Fruit fly (Drosophila melanogaster) whole organism, embryonic: ENCODE results near the gene ATP8B.

Source experiments
- BtbVII ChIP-seq: fragments of 200-800 bp; sonication (Bioruptor generic); optimal IDR thresholded peaks from 3 replicates; lab custom pipeline; 2017; ENCODE audit warnings: missing biosample characterization, mild to moderate bottlenecking, missing genetic modification characterization
- CG10431 ChIP-seq: fragments of 200-800 bp; sonication (Bioruptor generic); optimal IDR thresholded peaks from 3 replicates; lab custom pipeline; 2018; ENCODE audit warnings: missing biosample characterization, mild to moderate bottlenecking, missing genetic modification characterization
- CG11093 ChIP-seq: fragments of 200-800 bp; sonication (Bioruptor generic); IDR thresholded peaks from 3 replicates; pipeline ENCODE4 v1.3.6; 2022; ENCODE audit warnings: missing biosample characterization, missing genetic modification characterization
- CG11560 ChIP-seq: fragments of 200-800 bp; sonication (Bioruptor generic); IDR thresholded peaks from 3 replicates; pipeline ENCODE4 v1.3.6; 2022; ENCODE audit warnings: missing biosample characterization, missing genetic modification characterization
- CG1647 ChIP-seq: fragments of 200-800 bp; sonication (Bioruptor generic); optimal IDR thresholded peaks from 3 replicates; lab custom pipeline; 2016; ENCODE audit warnings: missing biosample characterization, missing genetic modification characterization
- CG17359 ChIP-seq: fragments of 200-800 bp; sonication (Bioruptor generic); optimal IDR thresholded peaks from 3 replicates; lab custom pipeline; 2018; ENCODE audit warnings: missing biosample characterization, mild to moderate bottlenecking, missing genetic modification characterization, moderate library complexity
- CG17361 ChIP-seq: fragments of 200-800 bp; sonication (Bioruptor generic); IDR thresholded peaks from 3 replicates; pipeline ENCODE4 v1.3.6; 2022; ENCODE audit warnings: missing biosample characterization, missing genetic modification characterization
- CG34376 ChIP-seq: fragments of 200-800 bp; sonication (Bioruptor generic); optimal IDR thresholded peaks from 2 replicates; lab custom pipeline; 2018; ENCODE audit warnings: missing biosample characterization, mild to moderate bottlenecking, missing genetic modification characterization
- CG3995 ChIP-seq: fragments of 200-800 bp; sonication (Bioruptor generic); optimal IDR thresholded peaks from 3 replicates; lab custom pipeline; 2016; ENCODE audit warnings: missing biosample characterization, missing genetic modification characterization
- CG42726 ChIP-seq: fragments of 200-800 bp; sonication (Bioruptor generic); IDR thresholded peaks from 2 replicates; pipeline ENCODE4 v1.3.6; 2022; ENCODE audit warnings: missing biosample characterization, missing genetic modification characterization; ENCODE audit not compliant: partially characterized antibody
- CG5953 ChIP-seq: fragments of 200-800 bp; sonication (Bioruptor generic); IDR thresholded peaks from 2 replicates; pipeline ENCODE4 v1.3.6; 2022; ENCODE audit warnings: missing biosample characterization, missing genetic modification characterization
- CG7271 ChIP-seq: fragments of 200-800 bp; sonication (Bioruptor generic); optimal IDR thresholded peaks from 2 replicates; lab custom pipeline; 2018; ENCODE audit warnings: missing biosample characterization, mild to moderate bottlenecking, missing genetic modification characterization, moderate library complexity
- CG7987 ChIP-seq: fragments of 200-800 bp; sonication (Bioruptor generic); optimal IDR thresholded peaks from 2 replicates; lab custom pipeline; 2018; ENCODE audit warnings: missing biosample characterization, mild to moderate bottlenecking, missing genetic modification characterization, moderate library complexity
- CG8359 ChIP-seq: fragments of 200-800 bp; sonication (Bioruptor generic); optimal IDR thresholded peaks from 2 replicates; lab custom pipeline; 2017; ENCODE audit warnings: missing biosample characterization, mild to moderate bottlenecking, missing genetic modification characterization, borderline replicate concordance
- CG8765 ChIP-seq: fragments of 200-800 bp; sonication (Bioruptor generic); IDR thresholded peaks from 2 replicates; pipeline ENCODE4 v1.3.6; 2022; ENCODE audit warnings: missing biosample characterization, missing genetic modification characterization
- CG9876 ChIP-seq: fragments of 200-800 bp; sonication (Bioruptor generic); optimal IDR thresholded peaks from 2 replicates; lab custom pipeline; 2016; ENCODE audit warnings: missing biosample characterization, missing genetic modification characterization
- CkIIα-i1 ChIP-seq: fragments of 200-800 bp; sonication (Bioruptor generic); IDR thresholded peaks from 2 replicates; pipeline ENCODE4 v1.3.6; 2022; ENCODE audit warnings: missing biosample characterization, missing genetic modification characterization
- Eip74EF ChIP-seq, 2 experiments: fragments of 200-800 bp in 1 of 2; fragments of >200 bp in 1 of 2; sonication (Bioruptor generic) in 1 of 2; optimal IDR thresholded peaks; 2 replicates each; lab custom pipeline; 2017 to 2019; ENCODE audit warnings: missing biosample characterization in 2 of 2, missing genetic modification characterization in 2 of 2, mild to moderate bottlenecking in 1 of 2, moderate library complexity in 1 of 2
- Fer2 ChIP-seq: fragments of 200-800 bp; sonication (Bioruptor generic); optimal IDR thresholded peaks from 2 replicates; lab custom pipeline; 2018; ENCODE audit warnings: missing biosample characterization, mild to moderate bottlenecking, missing genetic modification characterization, moderate library complexity
- Fer3 ChIP-seq: fragments of 200-800 bp; sonication (Bioruptor generic); optimal IDR thresholded peaks from 2 replicates; lab custom pipeline; 2018; ENCODE audit warnings: missing biosample characterization, mild to moderate bottlenecking, missing genetic modification characterization, moderate library complexity
- GATAe ChIP-seq: fragments of 200-800 bp; sonication (Bioruptor generic); conservative IDR thresholded peaks from 2 replicates; pipeline ENCODE4 v1.3.6; 2022; ENCODE audit warnings: missing biosample characterization, missing genetic modification characterization
- Gsc ChIP-seq: fragments of 200-800 bp; sonication (Bioruptor generic); IDR thresholded peaks from 2 replicates; pipeline ENCODE4 v1.3.6; 2022; ENCODE audit warnings: missing biosample characterization, missing genetic modification characterization
- Hmr ChIP-seq: fragments of 200-800 bp; sonication (Bioruptor generic); optimal IDR thresholded peaks from 3 replicates; lab custom pipeline; 2017; ENCODE audit warnings: mild to moderate bottlenecking, missing biosample characterization, missing genetic modification reagents, missing genetic modification characterization
- Hmx ChIP-seq: fragments of 200-800 bp; sonication (Bioruptor generic); optimal IDR thresholded peaks from 2 replicates; lab custom pipeline; 2016; ENCODE audit warnings: missing biosample characterization, missing genetic modification characterization
- Hsf ChIP-seq: fragments of 200-800 bp; sonication (Bioruptor generic); optimal IDR thresholded peaks from 3 replicates; lab custom pipeline; 2016; ENCODE audit warnings: missing biosample characterization, missing genetic modification characterization
- Myb ChIP-seq: fragments of 200-800 bp; sonication (Bioruptor generic); optimal IDR thresholded peaks from 2 replicates; lab custom pipeline; 2016; ENCODE audit warnings: missing biosample characterization, missing genetic modification characterization
- NK7.1 ChIP-seq: fragments of 200-800 bp; sonication (Bioruptor generic); optimal IDR thresholded peaks from 3 replicates; lab custom pipeline; 2016; ENCODE audit warnings: missing biosample characterization, missing genetic modification characterization
- Oli ChIP-seq: fragments of 200-800 bp; sonication (Bioruptor generic); optimal IDR thresholded peaks from 2 replicates; lab custom pipeline; 2018; ENCODE audit warnings: missing biosample characterization, mild to moderate bottlenecking, missing genetic modification characterization, moderate library complexity
- Opbp ChIP-seq: fragments of 200-800 bp; sonication (Bioruptor generic); IDR thresholded peaks from 3 replicates; pipeline ENCODE4 v1.3.6; 2022; ENCODE audit warnings: missing biosample characterization, missing genetic modification characterization; ENCODE audit not compliant: partially characterized antibody
- Optix ChIP-seq: fragments of 200-800 bp; sonication (Bioruptor generic); IDR thresholded peaks from 3 replicates; pipeline ENCODE4 v1.3.6; 2022; ENCODE audit warnings: missing biosample characterization, missing genetic modification characterization
- Six4 ChIP-seq: fragments of 200-800 bp; sonication (Bioruptor generic); optimal IDR thresholded peaks from 2 replicates; lab custom pipeline; 2016; ENCODE audit warnings: missing biosample characterization, missing genetic modification characterization
- Vsx1 ChIP-seq: fragments of 200-800 bp; sonication (Bioruptor generic); optimal IDR thresholded peaks from 2 replicates; lab custom pipeline; 2017; ENCODE audit warnings: missing biosample characterization, mild to moderate bottlenecking, missing genetic modification characterization, missing genetic modification reagents
- ac ChIP-seq: fragments of 200-800 bp; sonication (Bioruptor generic); optimal IDR thresholded peaks from 3 replicates; lab custom pipeline; 2017; ENCODE audit warnings: missing biosample characterization, mild to moderate bottlenecking, missing genetic modification characterization
- ara ChIP-seq: fragments of 200-800 bp; sonication (Bioruptor generic); IDR thresholded peaks from 2 replicates; pipeline ENCODE4 v1.3.6; 2022; ENCODE audit warnings: missing biosample characterization, missing genetic modification characterization
- ash1 ChIP-seq: fragments of 200-800 bp; sonication (Bioruptor generic); optimal IDR thresholded peaks from 2 replicates; lab custom pipeline; 2018; ENCODE audit warnings: missing biosample characterization, mild to moderate bottlenecking, missing genetic modification characterization
- bbx ChIP-seq: fragments of 200-800 bp; sonication (Bioruptor generic); IDR thresholded peaks from 2 replicates; pipeline ENCODE4 v1.3.6; 2022; ENCODE audit warnings: missing biosample characterization, missing genetic modification characterization; ENCODE audit not compliant: partially characterized antibody
- cas ChIP-seq: fragments of 200-800 bp; sonication (Bioruptor generic); IDR thresholded peaks from 2 replicates; pipeline ENCODE4 v1.3.6; 2022; ENCODE audit warnings: missing biosample characterization, missing genetic modification characterization
- crol ChIP-seq: fragments of 200-800 bp; sonication (Bioruptor generic); IDR thresholded peaks from 2 replicates; pipeline ENCODE4 v1.3.6; 2022; ENCODE audit warnings: missing biosample characterization, missing genetic modification characterization
- dm ChIP-seq: fragments of 200-800 bp; sonication (Bioruptor generic); optimal IDR thresholded peaks from 3 replicates; lab custom pipeline; 2016; ENCODE audit warnings: missing biosample characterization, missing genetic modification characterization
- fd3F ChIP-seq: fragments of 200-800 bp; sonication (Bioruptor generic); optimal IDR thresholded peaks from 2 replicates; lab custom pipeline; 2018; ENCODE audit warnings: missing biosample characterization, mild to moderate bottlenecking, missing genetic modification characterization, moderate library complexity
- grau ChIP-seq: fragments of 200-800 bp; optimal IDR thresholded peaks from 3 replicates; lab custom pipeline; 2019; ENCODE audit warnings: missing biosample characterization, mild to moderate bottlenecking, missing genetic modification characterization, moderate library complexity
- gro ChIP-seq: fragments of 200-800 bp; sonication (Bioruptor generic); optimal IDR thresholded peaks from 2 replicates; lab custom pipeline; 2016; ENCODE audit warnings: missing biosample characterization, missing genetic modification characterization
- lilli ChIP-seq: fragments of 200-800 bp; sonication (Bioruptor generic); optimal IDR thresholded peaks from 3 replicates; lab custom pipeline; 2016; ENCODE audit warnings: missing biosample characterization, missing genetic modification characterization
- lola ChIP-seq, 3 experiments: fragments of >200 bp in 2 of 3; fragments of 200-800 bp in 1 of 3; sonication (Bioruptor generic) in 1 of 3; optimal IDR thresholded peaks; 2 replicates each; lab custom pipeline; 2017 to 2019; ENCODE audit warnings: missing biosample characterization in 3 of 3, missing genetic modification characterization in 3 of 3, mild to moderate bottlenecking in 1 of 3, moderate library complexity in 1 of 3
- nerfin-1 ChIP-seq: fragments of 200-800 bp; sonication (Bioruptor generic); optimal IDR thresholded peaks from 3 replicates; lab custom pipeline; 2019; ENCODE audit warnings: missing biosample characterization, mild to moderate bottlenecking, missing genetic modification characterization, moderate library complexity
- pnt ChIP-seq: fragments of 200-800 bp; sonication (Bioruptor generic); optimal IDR thresholded peaks from 3 replicates; lab custom pipeline; 2016; ENCODE audit warnings: missing biosample characterization, missing genetic modification characterization
- stc ChIP-seq: fragments of 200-800 bp; sonication (Bioruptor generic); IDR thresholded peaks from 2 replicates; pipeline ENCODE4 v1.3.6; 2022; ENCODE audit warnings: missing biosample characterization, missing genetic modification characterization
- stwl ChIP-seq: fragments of 200-800 bp; sonication (Bioruptor generic); optimal IDR thresholded peaks from 3 replicates; lab custom pipeline; 2018; ENCODE audit warnings: missing biosample characterization, mild to moderate bottlenecking, missing genetic modification characterization, moderate library complexity
- trem ChIP-seq: fragments of 200-800 bp; optimal IDR thresholded peaks from 3 replicates; lab custom pipeline; 2019; ENCODE audit warnings: missing biosample characterization, mild to moderate bottlenecking, missing genetic modification characterization, moderate library complexity
- zen ChIP-seq: fragments of 200-800 bp; sonication (Bioruptor generic); optimal IDR thresholded peaks from 3 replicates; lab custom pipeline; 2018; ENCODE audit warnings: missing biosample characterization, mild to moderate bottlenecking, missing genetic modification characterization, moderate library complexity

The ATP8B gene

DNA sequence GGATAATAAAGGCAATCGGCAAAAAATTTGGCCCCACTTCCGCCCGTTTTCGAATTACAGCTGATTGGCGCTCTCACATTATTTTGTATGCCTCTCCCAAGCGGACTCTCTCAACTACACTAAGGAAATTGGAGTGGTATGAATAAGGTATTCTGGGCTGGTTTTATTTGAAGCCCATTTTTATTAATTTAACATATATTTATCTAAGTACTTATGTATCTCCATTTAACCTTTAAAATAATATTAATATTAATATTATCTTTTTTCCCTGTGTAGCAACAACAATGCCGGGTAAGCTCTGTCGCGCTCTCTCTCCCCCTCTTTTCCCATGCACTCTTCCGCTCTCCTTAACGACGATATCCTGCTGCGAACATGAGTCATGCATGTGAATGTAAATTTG is 11.5 kb downstream of the ATP8B start:
- TF ChIP-seq Hsf (GFP tag; lab: Kevin White, UChicago), result no peak
- peak; percentile 69; the same call in 1 of the 2 replicates for TF ChIP-seq ara (GFP tag; lab: Robert Waterston, UW)
- peak; percentile 79 for TF ChIP-seq grau (tag; lab: Kevin White, UChicago)
- TF ChIP-seq Optix (GFP tag; lab: Robert Waterston, UW), result 0 out of 3 replicates have a peak, but pooled peaks have one; percentile 23
- peak; percentile 77 for TF ChIP-seq Fer3 (tag; lab: Kevin White, UChicago)
- no peak for TF ChIP-seq ac (GFP tag; lab: Kevin White, UChicago)
- TF ChIP-seq ash1 (GFP tag; lab: Kevin White, UChicago), result no peak
- TF ChIP-seq Fer2 (tag; lab: Kevin White, UChicago), result peak; percentile 61
- no peak for TF ChIP-seq dm (GFP tag; lab: Kevin White, UChicago)
- TF ChIP-seq stwl (tag; lab: Kevin White, UChicago), result no peak
- peak; percentile 24; the same call in 1 of the 2 replicates for TF ChIP-seq CG5953
- TF ChIP-seq Vsx1 (GFP tag; lab: Kevin White, UChicago), result no peak
- TF ChIP-seq BtbVII (GFP tag; lab: Kevin White, UChicago), result peak; percentile 68
- TF ChIP-seq Six4 (GFP tag; lab: Kevin White, UChicago), result peak; percentile 15
- no peak for TF ChIP-seq lilli (GFP tag; lab: Kevin White, UChicago)
- TF ChIP-seq CkIIα-i1, result no peak
- no peak for TF ChIP-seq CG42726 (GFP tag; lab: Robert Waterston, UW)
- TF ChIP-seq CG9876 (GFP tag; lab: Kevin White, UChicago), result no peak
- TF ChIP-seq CG17359 (tag; lab: Kevin White, UChicago), result peak; percentile 86
- peak; percentile 60 for TF ChIP-seq fd3F (GFP tag; lab: Kevin White, UChicago)
- no peak for TF ChIP-seq CG10431
- TF ChIP-seq NK7.1 (GFP tag; lab: Kevin White, UChicago), result no peak
- no peak for TF ChIP-seq Gsc
- TF ChIP-seq stc (GFP tag; lab: Robert Waterston, UW), result peak; percentile 78; the same call in 1 of the 2 replicates
- no peak for TF ChIP-seq bbx (GFP tag; lab: Robert Waterston, UW)
- no peak for TF ChIP-seq Eip74EF (GFP tag; optimal IDR thresholded peaks at IDR 0.05; lab: Kevin White, UChicago)
- no peak for TF ChIP-seq pnt (GFP tag; lab: Kevin White, UChicago)
- no peak for TF ChIP-seq trem (tag; lab: Kevin White, UChicago)
- TF ChIP-seq zen (tag; lab: Kevin White, UChicago), result no peak
- peak; percentile 72 for TF ChIP-seq Oli (tag; lab: Kevin White, UChicago)
- TF ChIP-seq Hmr, result peak; percentile 86
- peak; percentile 46; the same call in 1 of the 3 replicates for TF ChIP-seq CG11093 (GFP tag; lab: Robert Waterston, UW)
- TF ChIP-seq Opbp, result no peak
- no peak for TF ChIP-seq lola (GFP tag; optimal IDR thresholded peaks at IDR 0.05; lab: Kevin White, UChicago)
- peak; percentile 23 for TF ChIP-seq CG34376 (GFP tag; lab: Kevin White, UChicago)
- TF ChIP-seq GATAe, result no peak
- no peak for TF ChIP-seq crol
- no peak; the same call in 2 of the 3 replicates for TF ChIP-seq CG17361
- no peak for TF ChIP-seq CG7987 (GFP tag; lab: Kevin White, UChicago)
- TF ChIP-seq nerfin-1 (tag; lab: Kevin White, UChicago), result no peak
- TF ChIP-seq CG3995, result no peak
- no peak for TF ChIP-seq CG8359 (GFP tag; lab: Kevin White, UChicago)
- TF ChIP-seq cas, result 0 out of 2 replicates have a peak, but pooled peaks have one; percentile 33
- TF ChIP-seq Myb (GFP tag; lab: Kevin White, UChicago), result no peak
- TF ChIP-seq gro (GFP tag; lab: Kevin White, UChicago), result no peak
- TF ChIP-seq Hmx (GFP tag; lab: Kevin White, UChicago), result no peak
- TF ChIP-seq CG1647 (GFP tag; lab: Kevin White, UChicago), result no peak
- TF ChIP-seq CG7271 (tag; lab: Kevin White, UChicago), result no peak
- TF ChIP-seq CG11560 (tag; lab: Robert Waterston, UW), result no peak; the same call in 2 of the 3 replicates
- TF ChIP-seq CG8765 (GFP tag; lab: Robert Waterston, UW), result no peak; the same call in 1 of the 2 replicates
